Fruit fly (Drosophila melanogaster): Measurements from ENCODE around the gene CG31088.

The CG31088 gene

DNA sequence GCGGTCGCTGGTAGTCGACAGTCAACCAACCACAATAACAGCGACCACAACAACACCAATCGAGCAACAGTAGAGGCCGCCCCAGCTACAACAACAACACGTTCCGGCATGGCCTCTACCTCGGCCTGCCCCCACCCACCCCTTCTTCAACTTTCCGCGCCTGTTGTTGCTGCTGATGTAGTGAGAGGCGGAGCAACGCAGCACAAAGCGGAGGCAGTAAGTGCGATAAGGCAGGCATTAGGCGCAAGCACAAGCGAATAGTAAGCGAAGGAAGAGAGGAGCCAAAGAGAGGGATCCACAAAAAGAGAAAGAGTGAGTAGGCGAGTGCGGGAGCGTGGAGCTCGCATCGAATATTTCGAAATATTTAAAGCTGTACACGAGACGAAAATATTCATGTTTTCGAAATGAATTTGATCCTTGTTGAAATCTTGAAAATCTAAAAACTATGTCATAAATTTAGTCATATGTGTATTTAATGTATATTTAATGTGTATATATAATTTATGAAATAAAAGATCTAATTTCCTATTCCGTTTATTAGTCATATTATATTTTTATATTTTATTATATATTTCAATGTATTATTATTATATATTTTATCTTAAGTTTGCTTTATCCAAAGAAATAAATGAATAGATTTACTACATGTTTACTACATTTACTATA lies 42.5 kb upstream of the CG31088 start (continued):
- TF ChIP-seq grn (GFP tag; optimal IDR thresholded peaks at IDR 0.05) (no peak), Awh (GFP tag; IDR thresholded peaks at IDR 0.05) (no peak), CG4707 (GFP tag; optimal IDR thresholded peaks at IDR 0.05) (no peak), CG3407 (GFP tag; optimal IDR thresholded peaks at IDR 0.05) (no peak), Asciz (GFP tag; optimal IDR thresholded peaks at IDR 0.05) (no peak), oc (tag; optimal IDR thresholded peaks at IDR 0.05) (peak; percentile 30), CG6683 (GFP tag; optimal IDR thresholded peaks at IDR 0.05) (no peak), YL-1 (GFP tag; optimal IDR thresholded peaks at IDR 0.05) (no peak), CG3163 (GFP tag; optimal IDR thresholded peaks at IDR 0.05) (peak; percentile 98), CG11723 (GFP tag; optimal IDR thresholded peaks at IDR 0.05) (no peak), CG6272 (GFP tag; IDR thresholded peaks at IDR 0.05) (no peak), CG2889 (GFP tag; IDR thresholded peaks at IDR 0.05) (no peak), CG2875 (GFP tag; optimal IDR thresholded peaks at IDR 0.05) (no peak), jigr1 (GFP tag; IDR thresholded peaks at IDR 0.05) (no peak), Med (GFP tag) (peak; percentile 84), ash1 (GFP tag; optimal IDR thresholded peaks at IDR 0.05) (peak; percentile 97), CG13424 (tag; optimal IDR thresholded peaks at IDR 0.05) (peak; percentile 12), eve (GFP tag; optimal IDR thresholded peaks at IDR 0.05) (no peak)

DNA sequence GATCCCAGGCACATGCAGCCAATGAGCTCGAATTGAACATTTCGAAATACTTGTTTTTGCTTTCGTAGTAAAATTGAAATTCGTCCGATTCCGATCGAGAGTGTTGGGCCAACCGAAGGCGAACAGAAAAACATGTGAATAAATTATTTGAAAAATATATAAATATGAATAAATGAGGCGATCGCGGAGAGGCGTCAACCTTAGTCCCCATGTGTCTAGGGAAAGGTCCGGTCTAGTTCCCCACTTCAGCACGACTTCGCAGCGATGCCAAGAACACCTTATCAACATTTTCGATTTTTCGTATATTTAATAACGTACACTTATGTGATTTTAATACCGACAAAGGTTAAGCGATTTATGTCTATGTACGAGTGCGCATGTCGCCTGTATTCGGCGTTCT lies 40.9 kb upstream of the CG31088 start:
- TF ChIP-seq odd (GFP tag; optimal IDR thresholded peaks at IDR 0.05) (no peak), fd64A (GFP tag; optimal IDR thresholded peaks at IDR 0.05) (no peak), ttk (GFP tag; IDR thresholded peaks at IDR 0.05) (no peak), Xbp1 (GFP tag; optimal IDR thresholded peaks at IDR 0.05) (no peak), CG12942 (GFP tag; optimal IDR thresholded peaks at IDR 0.05) (no peak), D19B (GFP tag; optimal IDR thresholded peaks at IDR 0.05) (peak; percentile 4), hbn (GFP tag; IDR thresholded peaks at IDR 0.05; ENCODE audit: partially characterized antibody) (no peak), maf-S (GFP tag; optimal IDR thresholded peaks at IDR 0.05) (no peak), CG34376 (GFP tag; optimal IDR thresholded peaks at IDR 0.05) (peak; percentile 80), CG8924 (tag; optimal IDR thresholded peaks at IDR 0.05) (no peak), TFAM (GFP tag; optimal IDR thresholded peaks at IDR 0.05) (no peak), CG14710 (tag; optimal IDR thresholded peaks at IDR 0.05) (no peak), yki (optimal IDR thresholded peaks at IDR 0.05) (no peak), CG17328 (GFP tag; IDR thresholded peaks at IDR 0.05) (no peak), cg (GFP tag; optimal IDR thresholded peaks at IDR 0.05) (no peak), aop (GFP tag; IDR thresholded peaks at IDR 0.05) (no peak), sug (tag; optimal IDR thresholded peaks at IDR 0.05) (peak; percentile 58), en (GFP tag; optimal IDR thresholded peaks at IDR 0.05) (no peak), trh (GFP tag; optimal IDR thresholded peaks at IDR 0.05) (no peak), CG30431 (GFP tag; optimal IDR thresholded peaks at IDR 0.05) (no peak)

DNA sequence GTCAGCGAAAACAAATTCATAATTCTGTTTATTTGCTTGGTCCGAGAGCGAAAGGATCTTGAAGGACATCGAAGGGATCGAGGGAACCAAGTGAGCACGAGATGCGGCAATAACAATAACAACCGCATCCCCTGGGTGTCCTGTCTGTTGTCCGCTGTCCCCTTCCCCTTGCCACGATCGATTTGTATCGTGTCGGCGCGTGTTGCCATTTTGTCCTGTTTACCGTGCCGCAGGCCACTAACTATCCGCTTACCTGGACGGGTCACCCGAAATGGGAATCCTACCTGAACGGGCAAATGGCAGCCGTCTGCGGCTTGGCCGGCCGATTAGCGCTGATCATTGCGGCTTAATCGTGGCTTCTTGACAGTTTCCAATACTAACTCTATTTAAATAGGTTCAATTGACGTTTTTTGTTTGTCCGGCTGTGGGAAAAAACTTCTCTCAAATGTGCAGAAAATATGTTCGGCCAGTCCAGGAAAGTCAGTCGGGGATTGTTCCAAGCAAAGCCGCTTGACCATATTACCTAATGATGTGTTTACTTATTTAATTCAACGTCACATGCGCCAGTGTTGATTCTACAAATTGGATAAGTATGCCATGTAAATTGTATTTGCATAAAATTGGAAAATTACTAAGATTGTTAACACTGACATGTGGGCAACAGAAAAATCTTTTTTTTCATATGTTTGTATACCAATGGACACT lies 38.6 kb upstream of the CG31088 start:
- no peak for TF ChIP-seq nmo (GFP tag; optimal IDR thresholded peaks at IDR 0.05)
- TF ChIP-seq grn (GFP tag; optimal IDR thresholded peaks at IDR 0.05) = no peak
- no peak for TF ChIP-seq CG5953 (GFP tag; IDR thresholded peaks at IDR 0.05)
- peak; percentile 2 for TF ChIP-seq vfl (GFP tag; optimal IDR thresholded peaks at IDR 0.05)
- no peak for TF ChIP-seq CG18476 (GFP tag; optimal IDR thresholded peaks at IDR 0.05)
- TF ChIP-seq Dll (GFP tag; IDR thresholded peaks at IDR 0.05; ENCODE audit: partially characterized antibody) = no peak
- TF ChIP-seq CG12942 (GFP tag; optimal IDR thresholded peaks at IDR 0.05) = no peak
- TF ChIP-seq HLH3B (GFP tag; IDR thresholded peaks at IDR 0.05) = no peak
- no peak for TF ChIP-seq mirr (GFP tag; optimal IDR thresholded peaks at IDR 0.05)
- TF ChIP-seq Med (GFP tag) = no peak
- TF ChIP-seq CG17186 (GFP tag; optimal IDR thresholded peaks at IDR 0.05) = no peak
- no peak for TF ChIP-seq Xrp1 (GFP tag; IDR thresholded peaks at IDR 0.05)
- TF ChIP-seq zen (tag; optimal IDR thresholded peaks at IDR 0.05) = peak; percentile 83
- TF ChIP-seq slp2 (GFP tag; optimal IDR thresholded peaks at IDR 0.05) = no peak
